Fruit fly (Drosophila melanogaster): Measurements from ENCODE around the gene CG13999.
A peak's percentile ranks its signal among the peaks of the same experiment; 100 is the strongest.

CG13999 gene

DNA sequence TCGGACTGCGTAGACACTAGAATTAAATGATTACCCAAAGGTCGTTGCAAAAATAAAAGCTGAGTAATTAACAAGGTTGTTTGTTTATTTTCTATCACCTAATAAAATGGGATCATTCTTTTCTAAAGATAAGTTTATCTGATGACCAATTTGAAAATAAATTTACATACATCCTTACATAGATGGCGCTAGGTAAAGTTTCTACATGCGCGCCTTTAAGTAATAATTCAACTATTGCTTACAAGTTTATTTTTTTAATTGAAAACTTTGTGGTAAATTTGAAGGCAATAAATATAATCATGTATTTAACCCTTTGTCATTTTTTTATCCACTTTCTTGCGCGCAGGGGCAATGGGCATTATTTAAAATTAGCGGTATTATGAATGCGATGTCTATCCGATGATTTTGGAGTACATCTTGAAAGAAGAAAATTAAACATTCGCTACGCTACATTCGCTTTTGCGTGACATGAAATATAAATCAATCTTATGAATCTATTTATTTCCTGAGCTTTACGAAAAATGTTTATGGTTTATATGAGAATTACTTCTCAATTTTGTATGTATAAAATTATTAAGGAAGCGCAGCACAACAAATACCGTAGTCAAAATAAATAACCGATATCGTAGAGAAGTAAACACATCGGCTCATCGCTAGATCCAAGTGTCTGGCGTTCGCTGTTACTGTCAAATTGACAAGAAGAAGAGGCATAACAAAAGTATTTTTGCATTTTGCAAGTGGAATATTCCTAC, 7.3 kb downstream of the CG13999 start, which contains the start of gene CG9044 (continued):
- no peak for TF ChIP-seq seq (GFP tag; IDR thresholded peaks at IDR 0.05)
- TF ChIP-seq CG12391 (tag; optimal IDR thresholded peaks at IDR 0.05) = peak; percentile 77
- 0 out of 2 replicates have a peak, but pooled peaks have one; percentile 43 for TF ChIP-seq CG11247 (GFP tag; IDR thresholded peaks at IDR 0.05)
- no peak for TF ChIP-seq sd (tag; optimal IDR thresholded peaks at IDR 0.05)
- no peak for TF ChIP-seq MESR4 (GFP tag; optimal IDR thresholded peaks at IDR 0.05)
- TF ChIP-seq maf-S (GFP tag; optimal IDR thresholded peaks at IDR 0.05) = peak; percentile 38
- no peak for TF ChIP-seq cg (GFP tag; optimal IDR thresholded peaks at IDR 0.05)
- 0 out of 2 replicates have a peak, but pooled peaks have one; percentile 24 for TF ChIP-seq CG14441 (GFP tag; IDR thresholded peaks at IDR 0.05)
- TF ChIP-seq Sry-β (GFP tag; optimal IDR thresholded peaks at IDR 0.05) = peak; percentile 8
- no peak for TF ChIP-seq yki (optimal IDR thresholded peaks at IDR 0.05)
- peak; percentile 24; the same call in 1 of the 3 replicates for TF ChIP-seq CG11093 (GFP tag; IDR thresholded peaks at IDR 0.05)
- TF ChIP-seq CG4617 (GFP tag; optimal IDR thresholded peaks at IDR 0.05; ENCODE audit: borderline replicate concordance) = peak; percentile 75
- peak; percentile 45; the same call in 1 of the 2 replicates for TF ChIP-seq Ada2b (GFP tag; IDR thresholded peaks at IDR 0.05)
- TF ChIP-seq CG2129 (GFP tag; IDR thresholded peaks at IDR 0.05; ENCODE audit: partially characterized antibody) = peak; percentile 88
- peak; percentile 68 for TF ChIP-seq CG1647 (GFP tag; optimal IDR thresholded peaks at IDR 0.05)
- peak; percentile 43 for TF ChIP-seq CG1792 (GFP tag; optimal IDR thresholded peaks at IDR 0.05)
- TF ChIP-seq CG6272 (GFP tag; IDR thresholded peaks at IDR 0.05) = no peak; the same call in none of the 2 replicates
- no peak for TF ChIP-seq gem (tag; optimal IDR thresholded peaks at IDR 0.05)
- no peak for TF ChIP-seq Kr (GFP tag; optimal IDR thresholded peaks at IDR 0.05)
- no peak for TF ChIP-seq CG2875 (GFP tag; optimal IDR thresholded peaks at IDR 0.05)
- peak; percentile 61 for TF ChIP-seq CG9609 (GFP tag; optimal IDR thresholded peaks at IDR 0.05)
- no peak for TF ChIP-seq CG3726 (GFP tag; IDR thresholded peaks at IDR 0.05)
- TF ChIP-seq corto (GFP tag; optimal IDR thresholded peaks at IDR 0.05) = no peak
- TF ChIP-seq Ssrp (tag; optimal IDR thresholded peaks at IDR 0.05) = peak; percentile 49
- 0 out of 3 replicates have a peak, but pooled peaks have one; percentile 33 for TF ChIP-seq CG11456 (GFP tag; IDR thresholded peaks at IDR 0.05)
- peak; percentile 2 for TF ChIP-seq NK7.1 (GFP tag; optimal IDR thresholded peaks at IDR 0.05)
- peak; percentile 19 for TF ChIP-seq CG12299 (tag; optimal IDR thresholded peaks at IDR 0.05)
- TF ChIP-seq croc (GFP tag; conservative IDR thresholded peaks at IDR 0.05) = peak; percentile 28; the same call in 1 of the 3 replicates
- TF ChIP-seq Bgb (GFP tag; IDR thresholded peaks at IDR 0.05; ENCODE audit: partially characterized antibody) = peak; percentile 89
- TF ChIP-seq row (GFP tag; IDR thresholded peaks at IDR 0.05) = peak; percentile 94
- peak; percentile 74 for TF ChIP-seq CG30403 (GFP tag; optimal IDR thresholded peaks at IDR 0.05)
- peak; percentile 87 for TF ChIP-seq nerfin-2 (GFP tag; IDR thresholded peaks at IDR 0.05; ENCODE audit: partially characterized antibody)
- peak; percentile 66 for TF ChIP-seq HmgZ (tag; optimal IDR thresholded peaks at IDR 0.05)
- no peak for TF ChIP-seq CG8478 (optimal IDR thresholded peaks at IDR 0.05)
- peak; percentile 91 for TF ChIP-seq inv (GFP tag; IDR thresholded peaks at IDR 0.05; ENCODE audit: partially characterized antibody)
- no peak for TF ChIP-seq exex (tag; optimal IDR thresholded peaks at IDR 0.05)
- TF ChIP-seq CG15269 (tag; optimal IDR thresholded peaks at IDR 0.05) = no peak
- no peak for TF ChIP-seq prd (optimal IDR thresholded peaks at IDR 0.05)
- TF ChIP-seq prd (GFP tag; IDR thresholded peaks at IDR 0.05) = peak; percentile 60
- no peak for TF ChIP-seq Oli (tag; optimal IDR thresholded peaks at IDR 0.05)
- TF ChIP-seq NC2β (GFP tag; optimal IDR thresholded peaks at IDR 0.05) = peak; percentile 36
- no peak for TF ChIP-seq abd-A (tag; optimal IDR thresholded peaks at IDR 0.05)
- TF ChIP-seq CG7372 (GFP tag; IDR thresholded peaks at IDR 0.05) = 0 out of 2 replicates have a peak, but pooled peaks have one; percentile 11
- peak; percentile 12 for TF ChIP-seq dmrt11E (tag; optimal IDR thresholded peaks at IDR 0.05)
- TF ChIP-seq Meics (GFP tag; optimal IDR thresholded peaks at IDR 0.05) = no peak
- TF ChIP-seq Xrp1 (GFP tag; IDR thresholded peaks at IDR 0.05) = peak; percentile 42; the same call in 1 of the 2 replicates
- no peak for TF ChIP-seq Blimp-1 (GFP tag; optimal IDR thresholded peaks at IDR 0.05)
- TF ChIP-seq aop (GFP tag; IDR thresholded peaks at IDR 0.05) = no peak
- peak; percentile 96 for TF ChIP-seq Sry-δ (GFP tag; optimal IDR thresholded peaks at IDR 0.05)
